Fruit fly (Drosophila melanogaster) whole organism, embryonic: ENCODE results near the gene CG31087.

Source experiments
- Abd-B ChIP-seq: fragments of 200-800 bp; sonication (Bioruptor generic); optimal IDR thresholded peaks from 2 replicates; lab custom pipeline; 2018; ENCODE audit warnings: missing biosample characterization, mild to moderate bottlenecking, missing genetic modification characterization, moderate library complexity
- B-H1 ChIP-seq: fragments of 200-800 bp; sonication (Bioruptor generic); IDR thresholded peaks from 3 replicates; pipeline ENCODE4 v1.3.6; 2022; ENCODE audit warnings: missing biosample characterization, missing genetic modification characterization
- CG10147 ChIP-seq: fragments of 200-800 bp; sonication (Bioruptor generic); optimal IDR thresholded peaks from 2 replicates; lab custom pipeline; 2019; ENCODE audit warnings: missing biosample characterization, mild to moderate bottlenecking, missing genetic modification characterization, moderate library complexity
- CG1024 ChIP-seq: fragments of 200-800 bp; sonication (Bioruptor generic); IDR thresholded peaks from 2 replicates; pipeline ENCODE4 v1.3.6; 2022; ENCODE audit warnings: missing biosample characterization, missing genetic modification characterization
- CG10565 ChIP-seq: fragments of 200-800 bp; sonication (Bioruptor generic); optimal IDR thresholded peaks from 3 replicates; lab custom pipeline; 2016; ENCODE audit warnings: missing biosample characterization, mild to moderate bottlenecking, missing genetic modification characterization
- CG10654 ChIP-seq: fragments of 200-800 bp; sonication (Bioruptor generic); optimal IDR thresholded peaks from 2 replicates; lab custom pipeline; 2016; ENCODE audit warnings: missing biosample characterization, missing genetic modification characterization
- CG11085 ChIP-seq: fragments of 200-800 bp; sonication (Bioruptor generic); IDR thresholded peaks from 2 replicates; pipeline ENCODE4 v1.3.6; 2022; ENCODE audit warnings: missing biosample characterization, missing genetic modification characterization
- CG12071 ChIP-seq: fragments of 200-800 bp; sonication (Bioruptor generic); optimal IDR thresholded peaks from 3 replicates; lab custom pipeline; 2018; ENCODE audit warnings: missing biosample characterization, mild to moderate bottlenecking, missing genetic modification characterization
- CG12219 ChIP-seq: fragments of 200-800 bp; sonication (Bioruptor generic); optimal IDR thresholded peaks from 3 replicates; lab custom pipeline; 2018; ENCODE audit warnings: missing biosample characterization, mild to moderate bottlenecking, missing genetic modification characterization
- CG12391 ChIP-seq: fragments of 200-800 bp; sonication (Bioruptor generic); optimal IDR thresholded peaks from 3 replicates; lab custom pipeline; 2018; ENCODE audit warnings: missing biosample characterization, mild to moderate bottlenecking, missing genetic modification characterization, moderate library complexity
- CG12942 ChIP-seq: fragments of 200-800 bp; sonication (Bioruptor generic); optimal IDR thresholded peaks from 3 replicates; lab custom pipeline; 2016; ENCODE audit warnings: missing biosample characterization, missing genetic modification characterization
- CG13296 ChIP-seq: fragments of 200-800 bp; sonication (Bioruptor generic); optimal IDR thresholded peaks from 3 replicates; lab custom pipeline; 2018; ENCODE audit warnings: missing biosample characterization, mild to moderate bottlenecking, missing genetic modification characterization
- CG13775 ChIP-seq: fragments of 200-800 bp; sonication (Bioruptor generic); optimal IDR thresholded peaks from 3 replicates; lab custom pipeline; 2017; ENCODE audit warnings: missing biosample characterization, mild to moderate bottlenecking, missing genetic modification characterization
- CG15479 ChIP-seq: fragments of 200-800 bp; sonication (Bioruptor generic); optimal IDR thresholded peaks from 3 replicates; lab custom pipeline; 2019; ENCODE audit warnings: missing biosample characterization, mild to moderate bottlenecking, missing genetic modification characterization, moderate library complexity
- CG15696 ChIP-seq: fragments of 200-800 bp; sonication (Bioruptor generic); optimal IDR thresholded peaks from 2 replicates; lab custom pipeline; 2019; ENCODE audit warnings: missing biosample characterization, mild to moderate bottlenecking, missing genetic modification characterization, moderate library complexity
- CG2202 ChIP-seq: fragments of 200-800 bp; sonication (Bioruptor generic); optimal IDR thresholded peaks from 2 replicates; lab custom pipeline; 2018; ENCODE audit warnings: missing biosample characterization, mild to moderate bottlenecking, missing genetic modification characterization
- CG3065 ChIP-seq: fragments of 200-800 bp; sonication (Bioruptor generic); optimal IDR thresholded peaks from 2 replicates; lab custom pipeline; 2016; ENCODE audit warnings: missing biosample characterization, missing genetic modification characterization
- CG34224 ChIP-seq: fragments of 200-800 bp; sonication (Bioruptor generic); IDR thresholded peaks from 3 replicates; pipeline ENCODE4 v1.3.6; 2022; ENCODE audit warnings: missing biosample characterization, missing genetic modification characterization; ENCODE audit not compliant: partially characterized antibody
- CG4730 ChIP-seq: fragments of 200-800 bp; sonication (Bioruptor generic); IDR thresholded peaks from 2 replicates; pipeline ENCODE4 v1.3.6; 2022; ENCODE audit warnings: missing biosample characterization, missing genetic modification characterization
- CG5180 ChIP-seq: fragments of 200-800 bp; sonication (Bioruptor generic); optimal IDR thresholded peaks from 3 replicates; lab custom pipeline; 2017; ENCODE audit warnings: missing biosample characterization, missing genetic modification characterization, mild to moderate bottlenecking, moderate library complexity, missing genetic modification reagents
- CG6765 ChIP-seq: fragments of 200-800 bp; sonication (Bioruptor generic); optimal IDR thresholded peaks from 3 replicates; lab custom pipeline; 2017; ENCODE audit warnings: missing biosample characterization, mild to moderate bottlenecking, missing genetic modification characterization
- CG7357 ChIP-seq: fragments of 200-800 bp; sonication (Bioruptor generic); IDR thresholded peaks from 3 replicates; pipeline ENCODE4 v1.3.6; 2022; ENCODE audit warnings: missing biosample characterization, missing genetic modification characterization
- CG9797 ChIP-seq: fragments of 200-800 bp; sonication (Bioruptor generic); optimal IDR thresholded peaks from 3 replicates; lab custom pipeline; 2018; ENCODE audit warnings: missing biosample characterization, mild to moderate bottlenecking, missing genetic modification characterization
- CrebB ChIP-seq: fragments of 200-800 bp; sonication (Bioruptor generic); optimal IDR thresholded peaks from 3 replicates; lab custom pipeline; 2018; ENCODE audit warnings: missing biosample characterization, mild to moderate bottlenecking, missing genetic modification characterization
- Dbx ChIP-seq: fragments of 200-800 bp; sonication (Bioruptor generic); IDR thresholded peaks from 3 replicates; pipeline ENCODE4 v1.3.6; 2022; ENCODE audit warnings: missing biosample characterization, missing genetic modification characterization
- Dek ChIP-seq: fragments of 200-800 bp; sonication (Bioruptor generic); optimal IDR thresholded peaks from 3 replicates; lab custom pipeline; 2019; ENCODE audit warnings: missing biosample characterization, mild to moderate bottlenecking, missing genetic modification characterization, moderate library complexity
- Dfd ChIP-seq, 2 experiments: fragments of >200 bp; optimal IDR thresholded peaks; 2 replicates each; lab custom pipeline; 2017; ENCODE audit warnings: missing biosample characterization in 2 of 2, missing genetic modification characterization in 2 of 2
- Doc2 ChIP-seq: fragments of 200-800 bp; sonication (Bioruptor generic); IDR thresholded peaks from 2 replicates; pipeline ENCODE4 v1.3.6; 2022; ENCODE audit warnings: missing biosample characterization, missing genetic modification characterization
- ERR ChIP-seq: fragments of 200-800 bp; sonication (Bioruptor generic); optimal IDR thresholded peaks from 2 replicates; lab custom pipeline; 2016; ENCODE audit warnings: missing biosample characterization, missing genetic modification characterization
- H15 ChIP-seq: fragments of 200-800 bp; sonication (Bioruptor generic); IDR thresholded peaks from 3 replicates; pipeline ENCODE4 v1.3.6; 2022; ENCODE audit warnings: missing biosample characterization, missing genetic modification characterization
- HmgD ChIP-seq: fragments of 200-800 bp; sonication (Bioruptor generic); optimal IDR thresholded peaks from 3 replicates; lab custom pipeline; 2016; ENCODE audit warnings: missing biosample characterization, missing genetic modification characterization
- Hr39 ChIP-seq: fragments of >200 bp; optimal IDR thresholded peaks from 2 replicates; lab custom pipeline; 2017
- MBD-R2 ChIP-seq: fragments of 200-800 bp; sonication (Bioruptor generic); IDR thresholded peaks from 2 replicates; pipeline ENCODE4 v1.3.6; 2022; ENCODE audit warnings: missing biosample characterization, missing genetic modification characterization
- Meics ChIP-seq: fragments of 200-800 bp; sonication (Bioruptor generic); optimal IDR thresholded peaks from 2 replicates; lab custom pipeline; 2017; ENCODE audit warnings: missing biosample characterization, mild to moderate bottlenecking, missing genetic modification characterization
- Nf-YC ChIP-seq: fragments of 200-800 bp; optimal IDR thresholded peaks from 3 replicates; lab custom pipeline; 2019; ENCODE audit warnings: missing biosample characterization, mild to moderate bottlenecking, missing genetic modification characterization, moderate library complexity
- NfI ChIP-seq: fragments of 200-800 bp; sonication (Bioruptor generic); optimal IDR thresholded peaks from 3 replicates; lab custom pipeline; 2018; ENCODE audit warnings: missing biosample characterization, mild to moderate bottlenecking, missing genetic modification characterization, moderate library complexity
- Sox100B ChIP-seq: fragments of 200-800 bp; sonication (Bioruptor generic); optimal IDR thresholded peaks from 3 replicates; lab custom pipeline; 2018; ENCODE audit warnings: missing biosample characterization, mild to moderate bottlenecking, missing genetic modification characterization
- amos ChIP-seq: fragments of 200-800 bp; sonication (Bioruptor generic); IDR thresholded peaks from 2 replicates; pipeline ENCODE4 v1.3.6; 2022; ENCODE audit warnings: missing biosample characterization, missing genetic modification characterization; ENCODE audit not compliant: partially characterized antibody
- bigmax ChIP-seq: fragments of 200-800 bp; sonication (Bioruptor generic); optimal IDR thresholded peaks from 2 replicates; lab custom pipeline; 2018; ENCODE audit warnings: missing biosample characterization, mild to moderate bottlenecking, missing genetic modification characterization
- dati ChIP-seq: fragments of 200-800 bp; sonication (Bioruptor generic); IDR thresholded peaks from 2 replicates; pipeline ENCODE4 v1.3.6; 2022; ENCODE audit warnings: missing biosample characterization, missing genetic modification characterization
- ftz-f1 ChIP-seq: fragments of 200-800 bp; sonication (Bioruptor generic); optimal IDR thresholded peaks from 2 replicates; lab custom pipeline; 2016; ENCODE audit warnings: missing biosample characterization, missing genetic modification characterization
- gfzf ChIP-seq: fragments of 200-800 bp; sonication (Bioruptor generic); optimal IDR thresholded peaks from 2 replicates; lab custom pipeline; 2016; ENCODE audit warnings: missing biosample characterization, mild to moderate bottlenecking, missing genetic modification characterization, moderate library complexity
- grn ChIP-seq: fragments of 200-800 bp; sonication (Bioruptor generic); optimal IDR thresholded peaks from 3 replicates; lab custom pipeline; 2017; ENCODE audit warnings: missing biosample characterization, missing genetic modification characterization
- nerfin-1 ChIP-seq: fragments of 200-800 bp; sonication (Bioruptor generic); optimal IDR thresholded peaks from 3 replicates; lab custom pipeline; 2019; ENCODE audit warnings: missing biosample characterization, mild to moderate bottlenecking, missing genetic modification characterization, moderate library complexity
- nerfin-2 ChIP-seq: fragments of 200-800 bp; sonication (Bioruptor generic); IDR thresholded peaks from 2 replicates; pipeline ENCODE4 v1.3.6; 2022; ENCODE audit warnings: missing biosample characterization, missing genetic modification characterization; ENCODE audit not compliant: partially characterized antibody
- peb ChIP-seq: fragments of 200-800 bp; sonication (Bioruptor generic); IDR thresholded peaks from 2 replicates; pipeline ENCODE4 v1.3.6; 2022; ENCODE audit warnings: missing biosample characterization, missing genetic modification characterization
- row ChIP-seq: fragments of 200-800 bp; sonication (Bioruptor generic); IDR thresholded peaks from 3 replicates; pipeline ENCODE4 v1.3.6; 2022; ENCODE audit warnings: missing biosample characterization, missing genetic modification characterization
- salm ChIP-seq: fragments of 200-800 bp; sonication (Bioruptor generic); optimal IDR thresholded peaks from 2 replicates; lab custom pipeline; 2018; ENCODE audit warnings: missing biosample characterization, mild to moderate bottlenecking, missing genetic modification characterization
- shn ChIP-seq: fragments of 200-800 bp; sonication (Bioruptor generic); optimal IDR thresholded peaks from 3 replicates; lab custom pipeline; 2016; ENCODE audit warnings: missing biosample characterization, missing genetic modification characterization
- sima ChIP-seq: fragments of 200-800 bp; sonication (Bioruptor generic); optimal IDR thresholded peaks from 2 replicates; lab custom pipeline; 2016; ENCODE audit warnings: missing biosample characterization, missing genetic modification characterization
- z ChIP-seq: fragments of 200-800 bp; sonication (Bioruptor generic); IDR thresholded peaks from 3 replicates; pipeline ENCODE4 v1.3.6; 2022; ENCODE audit warnings: missing biosample characterization, missing genetic modification characterization

CG31087 gene

dm6 chr3R:25262322-25262761, 51.3 kb downstream of the CG31087 start, which contains the start of the genes Kdsr and CG11858 (continued):
- TF ChIP-seq nerfin-1 = peak; percentile 28
- peak; percentile 49 for TF ChIP-seq CG12942 (GFP tag; lab: Kevin White, UChicago)
- TF ChIP-seq Sox100B (GFP tag; lab: Kevin White, UChicago) = no peak
- TF ChIP-seq CG15479 (GFP tag; lab: Kevin White, UChicago) = no peak
- peak; percentile 94 for TF ChIP-seq row (GFP tag; lab: Robert Waterston, UW)
- no peak for TF ChIP-seq amos (GFP tag; lab: Robert Waterston, UW)
- peak; percentile 56 for TF ChIP-seq CG13296 (GFP tag; lab: Kevin White, UChicago)
- no peak for TF ChIP-seq CG10565 (GFP tag; lab: Kevin White, UChicago)
- no peak for TF ChIP-seq dati (GFP tag; lab: Robert Waterston, UW)
- TF ChIP-seq CG11085 = no peak
- TF ChIP-seq CG6765 (GFP tag; lab: Kevin White, UChicago) = no peak
- TF ChIP-seq CG2202 (tag; lab: Kevin White, UChicago) = peak; percentile 7
- peak; percentile 43; the same call in 2 of the 3 replicates for TF ChIP-seq B-H1
- peak; percentile 73 for TF ChIP-seq CG13775 (GFP tag; lab: Kevin White, UChicago)
- TF ChIP-seq CG1024 (GFP tag; lab: Robert Waterston, UW) = no peak
- TF ChIP-seq CG10654 (GFP tag; lab: Kevin White, UChicago) = peak; percentile 29
- TF ChIP-seq Nf-YC (tag; lab: Kevin White, UChicago) = peak; percentile 60
- peak; percentile 59 for TF ChIP-seq shn (GFP tag; lab: Kevin White, UChicago)
- TF ChIP-seq z (GFP tag; lab: Robert Waterston, UW) = 0 out of 3 replicates have a peak, but pooled peaks have one; percentile 29
- TF ChIP-seq peb (GFP tag; lab: Robert Waterston, UW) = peak; percentile 47; the same call in 1 of the 2 replicates
- TF ChIP-seq CG12219 (GFP tag; lab: Kevin White, UChicago) = no peak
- TF ChIP-seq Dek = peak; percentile 52
- TF ChIP-seq NfI (GFP tag; lab: Kevin White, UChicago) = peak; percentile 40
- peak; percentile 53; the same call in 1 of the 3 replicates for TF ChIP-seq CG7357 (GFP tag; lab: Robert Waterston, UW)
- peak; percentile 25 for TF ChIP-seq ftz-f1
- no peak for TF ChIP-seq sima (GFP tag; lab: Kevin White, UChicago)
- TF ChIP-seq Dfd (GFP tag; optimal IDR thresholded peaks at IDR 0.05; lab: Kevin White, UChicago) = no peak
- peak; percentile 86 for TF ChIP-seq MBD-R2 (GFP tag; lab: Robert Waterston, UW)
- no peak for TF ChIP-seq CG3065 (GFP tag; lab: Kevin White, UChicago)
- peak; percentile 76 for TF ChIP-seq CG9797
- TF ChIP-seq grn = peak; percentile 73
- no peak for TF ChIP-seq Abd-B
- no peak for TF ChIP-seq Hr39 (lab: Kevin White, UChicago)
- TF ChIP-seq Doc2 = no peak
- peak; percentile 61 for TF ChIP-seq Meics
- TF ChIP-seq nerfin-2 = no peak
- no peak for TF ChIP-seq salm (tag; lab: Kevin White, UChicago)
- TF ChIP-seq CG12391 = peak; percentile 79
- no peak for TF ChIP-seq CG5180 (GFP tag; lab: Kevin White, UChicago)
- TF ChIP-seq CG10147 = peak; percentile 63
- peak; percentile 66 for TF ChIP-seq gfzf (GFP tag; lab: Kevin White, UChicago)
- TF ChIP-seq H15 (GFP tag; lab: Robert Waterston, UW) = peak; percentile 74
- peak; percentile 42 for TF ChIP-seq CG15696 (tag; lab: Kevin White, UChicago)
- peak; percentile 61; the same call in 1 of the 3 replicates for TF ChIP-seq Dbx (GFP tag; lab: Robert Waterston, UW)
- no peak for TF ChIP-seq CG12071 (GFP tag; lab: Kevin White, UChicago)
- no peak for TF ChIP-seq ERR
- peak; percentile 44 for TF ChIP-seq CrebB
- no peak for TF ChIP-seq bigmax (GFP tag; lab: Kevin White, UChicago)
- TF ChIP-seq CG4730 (GFP tag; lab: Robert Waterston, UW) = peak; percentile 37; the same call in 1 of the 2 replicates
- no peak for TF ChIP-seq CG34224 (GFP tag; lab: Robert Waterston, UW)
- no peak for TF ChIP-seq HmgD (GFP tag; lab: Kevin White, UChicago)
